Worm (Caenorhabditis elegans) whole organism, late embryonic: ENCODE results near the gene F46C5.7.

Source experiments
- fkh-10 ChIP-seq: fragments of 150-350 bp; optimal IDR thresholded peaks from 2 replicates; lab custom pipeline; 2014; ENCODE audit warnings: missing biosample characterization, missing genetic modification reagents, missing genetic modification characterization
- mec-3 ChIP-seq: sonication (generic microtip); optimal IDR thresholded peaks from 2 replicates; lab custom pipeline; 2016; ENCODE audit warnings: borderline replicate concordance, missing genetic modification characterization, missing compliant biosample characterization
- pat-9 ChIP-seq: fragments of 200-800 bp; sonication (Bioruptor generic); optimal IDR thresholded peaks from 2 replicates; lab custom pipeline; 2018; ENCODE audit warnings: mild to moderate bottlenecking, missing genetic modification characterization, moderate library complexity, missing compliant biosample characterization

DNA sequence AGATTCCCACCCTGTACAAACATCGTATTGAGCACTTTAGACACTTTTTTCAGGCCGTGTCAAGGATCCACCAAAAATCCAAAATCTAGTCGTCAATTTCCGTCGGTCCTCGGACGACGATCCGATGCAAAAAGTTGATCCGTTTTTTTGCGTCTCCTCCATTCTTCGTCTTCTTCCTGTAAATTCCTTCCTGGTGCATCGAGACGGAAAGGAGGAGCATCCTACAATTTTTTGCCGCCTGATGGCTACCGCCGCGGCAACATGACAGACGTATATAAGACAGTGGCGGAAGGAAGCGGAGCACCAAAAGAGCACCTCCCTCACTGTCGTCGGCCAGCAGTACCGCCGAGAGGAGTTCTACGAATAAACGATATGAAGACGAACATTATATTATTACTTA is 38.3 kb upstream of the F46C5.7 start, which contains the start of gene appg-2:
- TF ChIP-seq fkh-10 (GFP tag; lab: Kevin White, UChicago) (no peak), pat-9 (tag; lab: Kevin White, UChicago) (no peak), mec-3 (tag; lab: Kevin White, UChicago) (no peak)
